Worm (Caenorhabditis elegans): ENCODE data around the gene sec-24.1.

The sec-24.1 gene

DNA sequence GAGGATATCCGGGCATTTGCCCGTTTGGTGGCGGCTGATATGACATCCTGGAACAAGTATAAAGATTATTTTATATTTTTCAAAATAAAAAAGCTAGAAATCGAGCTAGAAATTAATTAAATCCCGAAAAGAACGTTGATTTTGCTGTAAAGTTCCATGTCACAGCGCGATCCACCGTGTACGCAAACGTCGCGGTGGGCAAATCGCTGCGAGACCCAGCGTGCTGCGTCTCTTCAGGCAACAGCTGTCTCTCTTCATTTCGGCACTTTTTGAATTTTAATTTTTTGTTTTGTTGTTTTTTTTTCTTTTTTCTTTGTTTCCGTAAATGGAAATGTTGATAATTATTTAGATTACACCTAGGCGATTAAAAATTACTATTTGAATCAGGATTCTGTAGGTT, at the start of gene sec-24.1:
Gene sec-24.1, minus strand, starts transcription at position 49 of the 400 bp plus-strand sequence.
- peak; percentile 83 for TF ChIP-seq W03F9.2 (tag; optimal IDR thresholded peaks at IDR 0.05)
- no peak for TF ChIP-seq dao-5 (tag; optimal IDR thresholded peaks at IDR 0.05)
- peak; percentile 65 for TF ChIP-seq him-1 (tag; optimal IDR thresholded peaks at IDR 0.05)

ce11 chrIV:11604909-11605308, 38.9 kb upstream of the sec-24.1 start, which contains the start of the genes ragc-1 and Y24F12A.1:
TSS of gene ragc-1 (minus strand) at chrIV:11604933.
TSS of gene Y24F12A.1 (plus strand) at chrIV:11605254.
- TF ChIP-seq dao-5 (tag; optimal IDR thresholded peaks at IDR 0.05) (no peak), him-1 (tag; optimal IDR thresholded peaks at IDR 0.05) (no peak), W03F9.2 (tag; optimal IDR thresholded peaks at IDR 0.05) (peak; percentile 89)

- TF ChIP-seq W03F9.2 (tag; optimal IDR thresholded peaks at IDR 0.05) (no peak), him-1 (tag; optimal IDR thresholded peaks at IDR 0.05) (no peak), dao-5 (tag; optimal IDR thresholded peaks at IDR 0.05) (no peak)
These were observed 37.4 kb upstream of the sec-24.1 start for ce11 chrIV:11603265-11603840.

ce11 chrIV:11602498-11603068, 36.6 kb upstream of the sec-24.1 start, which contains the start of gene rps-11:
TSS of gene rps-11 (plus strand) at chrIV:11602641.
- no peak for TF ChIP-seq W03F9.2 (tag; optimal IDR thresholded peaks at IDR 0.05)
- TF ChIP-seq dao-5 (tag; optimal IDR thresholded peaks at IDR 0.05): no peak
- no peak for TF ChIP-seq him-1 (tag; optimal IDR thresholded peaks at IDR 0.05)

ce11 chrIV:11601721-11602405, 35.9 kb upstream of the sec-24.1 start:
- TF ChIP-seq W03F9.2 (tag; optimal IDR thresholded peaks at IDR 0.05): peak; percentile 88
- TF ChIP-seq him-1 (tag; optimal IDR thresholded peaks at IDR 0.05): peak; percentile 38
- TF ChIP-seq dao-5 (tag; optimal IDR thresholded peaks at IDR 0.05): no peak

DNA sequence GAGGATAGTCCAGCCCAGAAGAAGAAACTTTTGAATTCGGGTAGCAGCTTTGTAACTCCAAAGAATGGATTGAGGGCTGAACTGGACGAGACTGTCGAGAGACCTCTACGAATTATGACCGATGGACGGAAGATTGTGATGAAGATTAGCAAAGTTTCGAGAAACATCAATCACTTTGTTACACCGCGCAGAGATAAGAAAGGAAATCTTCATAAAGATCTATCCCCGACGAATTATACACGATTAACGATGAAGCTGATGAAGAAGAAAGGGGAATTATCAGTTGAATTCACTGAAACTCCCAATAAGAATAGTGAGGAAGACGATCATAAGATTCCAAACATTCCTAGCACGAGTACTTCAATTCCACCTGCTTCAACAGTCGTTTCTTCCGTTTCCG, 33.7 kb upstream of the sec-24.1 start:
- TF ChIP-seq W03F9.2 (tag; optimal IDR thresholded peaks at IDR 0.05): no peak

ce11 chrIV:11597079-11597478, 31.1 kb upstream of the sec-24.1 start:
- no peak for TF ChIP-seq him-1 (tag; optimal IDR thresholded peaks at IDR 0.05)

DNA sequence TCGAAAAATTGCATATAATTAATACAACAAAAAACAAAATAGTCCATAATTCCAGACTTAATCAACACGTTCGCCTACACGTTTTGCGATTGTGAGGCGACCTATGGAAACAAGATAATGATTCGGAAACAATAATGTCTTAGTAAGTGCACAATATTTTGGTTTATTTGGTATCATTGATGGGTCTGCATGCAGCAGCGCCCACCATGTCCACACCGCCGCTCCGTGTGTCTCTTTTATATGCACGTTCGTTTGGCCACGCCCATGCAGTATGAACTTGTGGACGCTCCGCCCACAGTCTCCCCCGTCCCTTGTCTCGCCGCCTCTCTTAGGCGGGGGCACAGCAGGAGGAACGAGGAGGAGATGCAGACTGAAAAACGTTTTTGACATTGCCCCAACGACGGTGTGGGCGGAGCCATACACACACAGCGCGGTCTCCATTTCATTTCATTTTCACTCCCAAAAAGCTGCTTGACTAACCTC, 28.2 kb upstream of the sec-24.1 start, which contains the start of gene mig-38:
Gene mig-38, plus strand, starts transcription at position 54 of the 483 bp plus-strand sequence.
- TF ChIP-seq dao-5 (tag; optimal IDR thresholded peaks at IDR 0.05): no peak
- peak; percentile 23 for TF ChIP-seq him-1 (tag; optimal IDR thresholded peaks at IDR 0.05)

DNA sequence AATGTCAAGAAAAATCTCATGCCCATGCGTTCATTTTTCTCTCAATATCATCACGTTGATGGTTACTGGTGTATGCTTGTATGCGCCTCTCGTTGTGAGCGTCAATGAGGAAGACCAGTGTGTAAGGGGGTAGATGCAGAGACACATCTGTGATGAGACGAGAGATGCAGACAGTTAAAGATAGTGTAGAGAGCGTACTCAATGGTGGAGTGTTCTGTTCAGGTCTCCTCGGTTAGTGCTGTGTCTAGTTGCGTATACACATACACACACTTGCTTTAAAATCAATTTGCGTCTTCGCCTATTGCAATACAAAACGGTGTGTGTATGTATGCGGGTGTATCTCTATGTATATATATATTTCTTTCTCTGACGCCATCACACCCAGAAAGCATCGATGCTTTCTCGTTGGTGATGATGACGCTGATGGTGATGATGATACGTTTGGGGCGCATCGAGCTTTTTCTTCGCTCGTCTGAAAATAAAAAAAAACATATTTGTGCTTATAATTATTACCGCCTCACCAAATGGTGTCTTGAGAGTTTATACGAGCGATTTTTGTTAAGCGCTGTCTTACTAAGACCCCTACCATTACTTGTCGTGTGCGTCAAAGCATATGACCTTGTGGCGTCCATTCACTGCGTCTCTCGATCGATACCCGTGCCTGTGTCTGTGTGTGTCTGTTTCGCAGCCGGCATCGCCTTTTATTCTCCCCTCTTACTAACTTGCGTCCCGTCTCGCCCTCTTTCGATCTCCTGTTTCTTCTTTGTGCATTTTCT, 27.6 kb upstream of the sec-24.1 start, which contains the start of gene F40F11.3:
Gene F40F11.3, minus strand, starts transcription at position 589 of the 776 bp plus-strand sequence.
- TF ChIP-seq him-1 (tag; optimal IDR thresholded peaks at IDR 0.05) (no peak), dao-5 (tag; optimal IDR thresholded peaks at IDR 0.05) (no peak), W03F9.2 (tag; optimal IDR thresholded peaks at IDR 0.05) (peak; percentile 43)

- TF ChIP-seq him-1 (tag; optimal IDR thresholded peaks at IDR 0.05): no peak
- peak; percentile 88 for TF ChIP-seq W03F9.2 (tag; optimal IDR thresholded peaks at IDR 0.05)
These were observed 26.8 kb upstream of the sec-24.1 start for ce11 chrIV:11592820-11593219.

DNA sequence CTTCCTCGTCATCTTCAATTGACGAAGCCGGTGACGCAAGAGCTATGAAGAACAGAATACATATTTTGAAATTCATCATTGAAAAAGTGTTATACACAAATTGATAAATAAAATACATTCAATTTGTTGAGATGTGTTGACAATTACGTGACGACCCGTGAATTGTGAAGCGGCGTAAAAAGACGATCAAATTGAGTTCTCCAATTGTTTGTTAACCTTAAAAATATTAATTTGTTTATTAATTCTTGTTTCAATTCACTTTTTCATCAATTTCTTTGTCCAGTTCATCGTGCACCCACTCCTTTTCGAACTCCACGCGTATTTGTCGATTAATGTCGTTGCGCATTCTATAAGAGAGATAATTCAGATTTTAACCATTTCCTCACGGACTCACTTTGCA, 26.2 kb upstream of the sec-24.1 start, which contains the start of gene spe-36:
Gene spe-36, minus strand, starts transcription at position 101 of the 400 bp plus-strand sequence.
- no peak for TF ChIP-seq him-1 (tag; optimal IDR thresholded peaks at IDR 0.05)
- TF ChIP-seq W03F9.2 (tag; optimal IDR thresholded peaks at IDR 0.05): no peak
- no peak for TF ChIP-seq dao-5 (tag; optimal IDR thresholded peaks at IDR 0.05)

- no peak for TF ChIP-seq dao-5 (tag; optimal IDR thresholded peaks at IDR 0.05)
- TF ChIP-seq him-1 (tag; optimal IDR thresholded peaks at IDR 0.05): no peak
- TF ChIP-seq W03F9.2 (tag; optimal IDR thresholded peaks at IDR 0.05): no peak
These were observed 20.5 kb upstream of the sec-24.1 start for ce11 chrIV:11586484-11586883.

DNA sequence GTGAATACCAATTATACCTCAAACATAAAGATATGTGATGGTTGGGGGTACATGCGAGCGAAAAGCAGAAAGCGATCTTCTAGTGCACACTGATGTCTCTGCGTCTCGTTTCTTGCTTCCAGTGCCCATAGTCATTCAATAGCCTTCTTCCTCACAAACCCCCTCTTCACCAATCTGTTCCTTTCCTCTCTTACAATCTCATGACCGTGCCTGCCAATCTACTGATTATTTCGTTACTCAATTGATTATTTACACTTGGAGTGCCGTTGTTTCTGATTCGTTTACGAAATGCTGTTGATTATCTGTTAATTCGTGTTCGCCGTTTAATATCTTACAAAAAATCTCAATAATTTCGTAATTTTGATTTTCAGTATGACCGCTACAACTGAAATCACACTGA, 18.9 kb upstream of the sec-24.1 start:
- TF ChIP-seq him-1 (tag; optimal IDR thresholded peaks at IDR 0.05) (no peak), dao-5 (tag; optimal IDR thresholded peaks at IDR 0.05) (no peak), W03F9.2 (tag; optimal IDR thresholded peaks at IDR 0.05) (no peak)
